Fruit fly (Drosophila melanogaster) whole organism, larva: ENCODE data around the gene CG17896.
"Not testable (repeated sequence)": the region's sequence is repeated elsewhere in the genome, so short reads cannot be mapped to it uniquely, and the experiment has no call there.

ENCODE experiments used
- noc ChIP-seq: fragments of 200-800 bp; sonication (Bioruptor generic); optimal IDR thresholded peaks from 3 replicates; lab custom pipeline; 2019; ENCODE audit warnings: missing biosample characterization, mild to moderate bottlenecking, missing genetic modification characterization, moderate library complexity

The CG17896 gene

DNA sequence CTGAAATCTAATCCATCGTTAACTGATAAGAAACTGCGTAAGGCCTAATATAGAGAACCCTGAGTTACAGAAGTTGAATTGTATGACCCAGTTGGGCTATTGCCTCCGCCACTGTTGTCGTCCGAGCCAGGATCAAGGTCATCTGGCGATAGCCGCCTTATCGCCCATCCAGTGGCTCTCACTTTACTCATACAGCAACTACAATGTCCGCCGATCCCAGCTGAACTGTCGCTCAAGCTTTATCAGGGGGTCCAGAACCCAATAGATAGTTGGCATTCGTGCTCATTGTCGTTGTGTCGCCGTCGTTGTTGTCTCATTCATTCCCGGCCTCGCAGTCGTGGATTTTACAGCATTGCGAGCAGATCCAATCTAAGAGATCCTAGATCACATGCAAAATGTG lies 15.8 kb upstream of the CG17896 start, which contains the start of gene arg:
TSS of gene arg (plus strand) at position 319 of the 400 bp plus-strand sequence.
- TF ChIP-seq noc (tag; lab: Kevin White, UChicago): no peak

DNA sequence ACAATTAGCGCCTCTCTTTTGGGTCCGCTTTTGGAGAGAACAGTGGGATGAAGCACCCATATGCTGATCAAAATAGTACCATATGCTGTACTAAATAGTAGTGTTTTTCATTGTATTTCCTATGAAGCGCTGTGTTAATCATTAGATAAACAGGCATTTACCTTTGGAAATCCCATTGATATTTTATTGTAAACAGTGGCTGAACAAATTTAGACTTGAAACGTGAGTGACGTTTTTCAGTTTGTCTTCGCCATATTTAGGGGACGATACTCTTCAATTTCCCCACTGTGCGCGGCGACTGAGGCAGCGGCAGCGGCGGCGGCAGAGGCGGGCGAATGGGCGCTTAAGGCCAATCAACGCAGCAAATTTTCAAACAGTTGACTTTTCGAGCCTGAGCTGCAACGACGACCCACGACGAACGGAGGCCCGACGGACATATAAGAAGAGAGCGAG lies 6.3 kb upstream of the CG17896 start:
- peak; percentile 85 for TF ChIP-seq noc (tag; lab: Kevin White, UChicago)

DNA sequence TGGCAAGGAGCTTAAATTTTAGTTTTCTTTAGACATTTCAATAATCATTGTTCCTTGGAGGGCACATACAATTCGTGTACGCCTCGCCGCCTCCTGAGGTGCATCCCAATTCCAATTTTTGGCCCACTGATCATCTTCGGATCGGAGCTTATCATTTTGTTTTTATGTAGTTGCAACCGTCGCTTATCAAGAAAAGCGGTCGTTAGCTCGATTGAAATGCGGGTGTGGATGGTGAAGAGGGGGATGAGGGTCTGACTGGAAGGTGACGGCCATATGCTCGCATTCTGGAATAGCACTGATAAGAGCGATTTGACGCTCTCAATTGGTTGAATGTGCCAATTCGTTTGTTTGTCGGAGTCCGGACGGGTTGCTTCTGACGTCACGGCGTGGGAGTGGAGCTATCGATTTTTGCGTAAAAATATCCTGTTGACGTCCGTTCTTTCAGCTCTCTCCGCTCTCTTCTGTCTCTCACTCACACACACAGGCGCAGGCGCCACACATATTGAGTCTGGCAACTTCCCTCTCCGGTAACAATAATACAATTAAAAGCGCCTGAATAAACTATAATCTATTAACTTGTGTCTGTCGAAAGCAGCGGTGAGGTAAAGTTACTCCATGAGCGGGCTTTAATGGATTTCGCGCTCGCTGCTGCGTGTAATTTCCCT lies 5.8 kb upstream of the CG17896 start:
- TF ChIP-seq noc (tag; lab: Kevin White, UChicago): no peak

DNA sequence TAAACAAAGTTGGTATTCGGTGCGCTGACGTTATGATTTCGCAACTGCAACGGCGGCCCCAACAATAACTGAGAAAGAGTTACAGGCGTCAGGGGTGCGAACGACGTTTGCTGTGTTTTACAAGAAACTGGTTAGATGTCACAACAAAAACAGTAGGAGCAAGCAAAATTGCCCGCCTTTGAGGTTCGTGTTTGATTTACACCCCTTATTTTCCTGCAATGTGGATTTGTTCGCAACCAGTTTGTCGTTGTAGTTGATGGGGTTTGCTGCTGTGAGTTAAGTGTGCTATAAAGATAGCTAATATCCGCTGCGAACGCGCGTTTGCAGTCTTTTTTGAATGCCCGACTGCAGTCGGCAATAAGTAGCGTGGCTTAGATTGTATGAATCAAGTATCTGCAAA lies 5.1 kb upstream of the CG17896 start:
- no peak for TF ChIP-seq noc (tag; lab: Kevin White, UChicago)

DNA sequence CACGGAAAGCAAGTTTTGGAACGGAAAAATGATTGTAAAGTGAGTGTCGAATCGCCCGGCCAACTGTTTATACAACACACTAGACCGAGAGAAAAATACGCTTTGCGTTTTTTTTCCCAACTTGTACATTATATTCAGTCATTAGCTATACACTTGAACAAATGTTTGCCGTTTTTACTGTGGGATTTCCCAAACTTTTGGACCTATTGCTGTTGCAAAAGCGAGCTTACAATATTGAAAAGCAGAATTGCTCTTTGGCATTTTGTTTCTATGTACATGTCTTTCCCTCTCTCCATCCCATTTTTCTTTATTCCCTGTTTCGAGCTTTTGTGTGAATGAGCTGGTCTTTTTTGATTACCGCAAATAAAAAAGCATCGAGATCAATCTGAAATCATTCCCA lies 4.1 kb upstream of the CG17896 start:
- TF ChIP-seq noc (tag; lab: Kevin White, UChicago): no peak

DNA sequence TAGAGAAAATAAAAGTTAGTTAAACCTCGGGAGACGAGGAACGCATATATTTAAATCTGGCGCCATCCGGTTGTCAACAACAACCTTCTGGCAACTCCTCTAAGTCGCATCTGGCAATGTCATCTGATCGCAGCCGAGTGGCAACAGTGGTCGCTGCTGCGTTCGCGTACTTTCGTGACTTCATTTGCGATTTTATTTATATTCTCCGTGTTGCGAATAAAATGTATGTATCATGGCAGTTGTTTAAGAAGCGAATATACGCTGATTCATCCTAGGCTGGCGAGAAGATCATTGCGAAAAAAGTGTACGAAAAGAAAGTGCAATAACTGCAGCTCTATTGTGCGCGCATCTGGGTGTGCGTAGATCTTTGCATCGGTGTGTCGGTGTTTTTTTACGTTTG lies 3.0 kb upstream of the CG17896 start, which contains the start of gene svr:
TSS of gene svr (plus strand) at position 121 of the 400 bp plus-strand sequence.
- no peak for TF ChIP-seq noc (tag; lab: Kevin White, UChicago)

DNA sequence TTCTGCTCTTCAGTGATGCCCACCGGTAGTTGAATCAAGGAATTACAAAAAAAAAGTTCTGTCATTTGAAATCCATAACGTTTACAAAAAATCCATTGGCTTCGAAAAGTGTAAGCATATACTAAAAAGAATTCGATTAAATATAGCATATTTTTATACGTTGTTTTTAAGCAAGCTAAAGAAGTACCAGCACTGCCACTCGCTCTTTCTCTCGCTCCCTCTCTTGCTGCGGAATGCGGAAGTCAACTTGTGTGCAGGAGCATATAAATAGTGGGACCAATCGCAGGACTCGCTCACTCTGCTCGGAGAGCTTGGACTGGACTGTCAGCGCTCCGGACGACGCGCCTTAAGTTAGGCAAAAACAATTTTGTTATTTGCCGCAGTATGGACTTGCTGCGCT lies 1.3 kb upstream of the CG17896 start, which contains the start of gene CG17778:
TSS of gene CG17778 (plus strand) at position 8 of the 400 bp plus-strand sequence.
- TF ChIP-seq noc (tag; lab: Kevin White, UChicago): no peak

DNA sequence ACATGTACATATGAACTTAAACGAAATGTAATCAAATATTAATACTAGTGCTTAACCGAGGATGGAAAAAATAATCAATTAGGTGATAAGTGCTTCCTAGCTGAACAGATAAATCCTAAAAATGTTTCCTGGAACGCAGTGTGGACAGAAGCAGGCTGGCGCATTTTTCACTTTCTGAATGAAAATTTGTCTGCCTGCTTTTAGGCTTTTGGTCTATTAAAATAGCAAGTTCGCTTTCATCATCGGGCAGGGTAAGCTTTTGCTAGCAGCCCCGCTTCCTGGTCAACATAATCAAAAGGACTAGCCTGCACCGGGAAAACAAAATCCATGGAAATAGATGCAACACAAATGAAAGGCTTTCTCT lies 878 bp upstream of the CG17896 start:
- no peak for TF ChIP-seq noc (tag; lab: Kevin White, UChicago)

DNA sequence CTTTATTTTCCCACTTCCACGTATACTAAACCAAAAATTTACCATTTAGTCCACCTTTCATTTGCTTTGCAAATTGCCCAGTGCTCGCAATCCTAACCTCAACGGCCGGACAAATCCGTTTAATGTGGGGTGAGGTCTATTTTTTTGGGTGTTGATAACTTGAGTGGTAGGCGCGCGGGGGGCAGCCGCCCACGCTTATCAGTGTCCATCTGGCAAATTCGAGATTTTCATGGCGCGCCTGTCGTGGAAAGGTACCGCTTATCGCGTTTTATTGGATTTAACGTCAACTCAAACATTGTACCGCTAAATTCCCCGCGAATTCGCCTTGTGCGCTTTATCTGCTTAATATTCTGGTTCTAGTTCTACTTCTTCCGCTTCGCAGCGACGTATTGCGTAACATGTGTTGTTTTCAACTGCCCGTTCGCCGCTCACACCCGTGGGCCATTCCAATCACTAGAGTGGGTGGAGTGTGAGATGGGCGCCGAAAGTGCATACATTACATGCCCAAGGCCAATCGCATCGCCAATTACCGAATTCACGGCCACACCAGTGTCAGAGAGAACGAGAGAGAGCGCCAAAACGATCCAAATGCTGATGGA lies 495 bp downstream of the CG17896 start:
- TF ChIP-seq noc (tag; lab: Kevin White, UChicago): peak; percentile 11

DNA sequence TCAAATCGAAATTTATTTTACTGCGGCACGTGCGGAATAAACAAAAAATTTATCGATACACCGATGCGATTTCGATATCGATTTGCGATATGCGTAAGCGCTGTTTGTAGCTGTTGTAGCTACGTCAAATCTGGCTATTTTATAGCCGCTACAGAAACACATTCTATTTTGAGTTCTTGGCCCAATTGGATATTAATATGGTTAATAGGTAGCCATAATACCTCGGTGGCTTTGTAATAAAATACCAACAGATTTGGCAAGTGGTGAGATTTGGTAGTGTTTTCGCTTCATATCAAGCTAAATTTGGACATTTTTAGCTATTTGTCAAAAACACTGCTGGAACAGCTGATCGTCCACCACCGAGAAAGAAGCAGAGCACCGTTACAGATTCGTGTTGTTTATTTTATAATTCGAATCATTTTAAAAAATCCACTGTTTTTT lies 5.8 kb downstream of the CG17896 start, which contains the start of the genes CG18273 and CG3156:
TSS of gene CG18273 (minus strand) at position 65 of the 441 bp plus-strand sequence.
TSS of gene CG3156 (plus strand) at position 362 of the 441 bp plus-strand sequence.
- no peak for TF ChIP-seq noc (tag; lab: Kevin White, UChicago)

DNA sequence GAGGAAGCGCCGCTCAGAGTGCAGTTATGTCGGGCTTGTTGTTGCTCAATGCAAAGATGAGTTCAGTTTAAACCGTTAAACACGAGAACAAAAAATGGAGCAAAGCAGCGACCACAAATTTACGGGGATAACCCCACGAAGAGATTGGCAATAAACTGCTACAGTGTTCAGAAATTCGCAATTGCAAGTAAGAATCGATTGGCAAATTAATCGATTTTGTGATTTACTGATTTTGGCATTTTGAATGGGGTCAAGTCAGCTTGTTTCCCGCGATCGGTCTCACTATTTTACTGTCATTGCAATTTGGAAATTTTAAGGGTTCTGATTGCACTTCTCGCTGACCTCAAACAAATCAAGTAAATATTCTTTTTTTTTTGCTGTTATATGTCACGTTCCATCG lies 11.7 kb downstream of the CG17896 start, which contains the start of gene CG3176:
TSS of gene CG3176 (plus strand) at position 221 of the 400 bp plus-strand sequence.
- TF ChIP-seq noc (tag; lab: Kevin White, UChicago): not testable (repeated sequence)

DNA sequence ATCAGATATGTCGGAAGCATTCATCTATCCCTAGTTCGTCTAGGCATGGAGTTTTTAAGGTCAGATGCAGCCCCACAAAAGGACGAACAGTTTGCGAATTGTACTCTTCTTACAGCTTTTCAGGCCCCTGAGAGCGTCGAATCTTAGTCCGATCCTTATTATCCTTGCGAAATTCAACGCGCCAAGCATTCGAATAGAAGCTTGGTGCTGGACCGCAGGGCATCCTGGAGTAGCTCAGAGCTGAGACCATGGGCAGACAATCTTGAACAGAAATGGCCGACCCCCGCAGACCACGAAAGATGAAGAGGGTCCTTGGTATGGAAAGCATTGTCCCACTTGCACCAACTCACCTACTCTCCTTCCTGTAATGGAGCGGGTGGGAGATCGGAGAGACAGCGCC lies 14.5 kb downstream of the CG17896 start, which contains the start of gene CG32817:
TSS of gene CG32817 (plus strand) at position 301 of the 400 bp plus-strand sequence.
- TF ChIP-seq noc (tag; lab: Kevin White, UChicago): no peak

DNA sequence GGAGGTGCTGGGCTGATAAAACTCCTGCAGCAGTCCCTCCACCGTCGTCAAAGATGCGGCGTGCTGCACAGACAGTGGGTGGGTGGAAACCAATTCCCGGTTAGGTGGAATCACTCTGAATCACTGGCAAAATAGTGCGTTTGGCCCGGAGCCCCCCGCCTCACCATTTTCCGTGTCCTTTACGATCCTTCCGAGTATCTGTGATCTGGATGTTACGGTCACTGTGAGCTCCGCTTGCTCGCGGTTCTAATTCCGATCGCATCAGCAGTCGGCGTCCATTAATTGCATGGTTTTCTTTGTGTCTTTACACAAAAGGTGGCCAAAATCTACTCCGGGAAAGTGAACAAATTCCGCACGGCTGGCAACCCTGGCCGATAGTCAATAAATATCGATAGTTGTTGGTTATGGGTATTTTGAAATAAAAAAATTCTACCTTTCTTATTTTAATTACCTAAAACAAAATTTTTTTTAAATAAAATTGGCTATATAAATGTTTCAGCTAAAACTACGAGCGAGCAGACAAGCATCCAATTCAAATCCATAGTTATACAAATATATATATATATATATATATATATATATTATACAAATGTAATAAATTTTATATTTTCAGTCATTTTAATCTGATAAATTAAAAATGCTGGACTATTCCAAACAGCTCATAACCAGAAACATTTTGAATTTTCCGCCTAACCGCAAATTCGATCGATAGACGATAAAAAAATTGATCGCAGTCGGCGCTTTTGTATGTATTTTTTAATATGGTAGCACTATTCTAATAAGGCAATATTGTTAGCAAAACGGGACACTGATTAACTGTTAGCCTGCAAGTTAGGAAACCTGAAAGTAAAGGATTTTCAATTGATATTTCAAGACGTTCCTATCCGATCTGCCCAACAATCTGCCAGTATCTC lies 16.8 kb downstream of the CG17896 start, which contains the start of the genes ebo and CG13373:
TSS of gene ebo (minus strand) at position 350 of the 914 bp plus-strand sequence.
TSS of gene CG13373 (plus strand) at position 755 of the 914 bp plus-strand sequence.
- no peak for TF ChIP-seq noc (tag; lab: Kevin White, UChicago)

DNA sequence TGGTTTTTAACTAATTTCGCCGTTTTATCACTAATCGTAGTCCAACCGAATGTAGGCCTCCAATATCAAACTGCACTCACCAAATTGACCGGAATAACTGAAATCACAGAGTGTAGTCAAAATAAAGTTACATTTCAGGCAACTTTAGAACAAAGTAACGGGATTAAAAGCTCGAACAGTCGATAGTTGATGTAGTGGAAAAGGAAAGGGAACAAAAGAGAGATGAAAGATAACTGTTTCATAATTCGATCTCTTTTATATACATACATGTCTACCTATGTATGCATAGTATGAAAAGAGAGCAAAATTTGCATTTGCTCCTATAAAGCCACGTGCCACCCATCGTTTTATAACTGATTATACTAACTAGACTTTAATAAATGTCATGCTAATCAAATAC lies 22.7 kb downstream of the CG17896 start, which contains the start of gene CG32816:
TSS of gene CG32816 (minus strand) at position 101 of the 400 bp plus-strand sequence.
- TF ChIP-seq noc (tag; lab: Kevin White, UChicago): no peak

DNA sequence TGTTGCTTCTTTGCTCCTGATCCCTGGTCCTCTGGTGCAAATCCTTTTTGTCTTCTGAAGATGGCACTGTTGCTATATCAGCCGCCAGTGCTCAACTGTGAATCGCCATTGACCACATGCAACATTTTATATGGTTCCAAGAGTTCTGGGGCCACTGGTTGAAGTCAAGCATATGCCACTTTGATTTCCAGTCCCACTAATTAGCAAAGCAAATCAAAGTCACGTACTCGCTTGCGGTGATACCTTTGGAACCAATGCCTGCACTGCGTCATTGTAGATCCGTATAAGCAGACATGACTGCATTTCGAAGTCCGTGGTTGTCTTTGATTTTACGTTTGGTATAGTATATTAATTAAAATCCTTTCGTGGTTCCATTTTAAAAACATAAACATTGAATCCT lies 24.1 kb downstream of the CG17896 start, which contains the start of gene Cyp4g1:
TSS of gene Cyp4g1 (minus strand) at position 101 of the 400 bp plus-strand sequence.
- no peak for TF ChIP-seq noc (tag; lab: Kevin White, UChicago)
